Worm (Caenorhabditis elegans) whole organism, late embryonic: ENCODE results near the gene K07H8.11.

Source experiments
- C38D4.7 ChIP-seq: fragments of 200-800 bp; sonication (Bioruptor generic); optimal IDR thresholded peaks from 2 replicates; lab custom pipeline; 2018; ENCODE audit warnings: mild to moderate bottlenecking, missing genetic modification characterization, moderate library complexity, missing compliant biosample characterization
- F13H6.1 ChIP-seq: sonication (generic microtip); optimal IDR thresholded peaks from 2 replicates; lab custom pipeline; 2016; ENCODE audit warnings: missing genetic modification characterization, missing compliant biosample characterization
- K02D7.2 ChIP-seq: sonication (generic microtip); optimal IDR thresholded peaks from 2 replicates; lab custom pipeline; 2017; ENCODE audit warnings: mild to moderate bottlenecking, missing genetic modification characterization, missing compliant biosample characterization
- K09A11.1 ChIP-seq: sonication (generic microtip); optimal IDR thresholded peaks from 2 replicates; lab custom pipeline; 2017; ENCODE audit warnings: antibody characterized with exemption, mild to moderate bottlenecking, missing genetic modification characterization, missing compliant biosample characterization; ENCODE audit not compliant: insufficient read depth
- T23F11.4 ChIP-seq: fragments of 200-800 bp; sonication (Bioruptor generic); optimal IDR thresholded peaks from 2 replicates; lab custom pipeline; 2018; ENCODE audit warnings: mild to moderate bottlenecking, missing genetic modification characterization, missing compliant biosample characterization
- ceh-14 ChIP-seq: sonication (generic microtip); optimal IDR thresholded peaks from 2 replicates; lab custom pipeline; 2016; ENCODE audit warnings: missing genotype, missing genetic modification characterization, missing compliant biosample characterization
- ceh-19 ChIP-seq: fragments of 200-800 bp; sonication (Bioruptor generic); optimal IDR thresholded peaks from 2 replicates; lab custom pipeline; 2018; ENCODE audit warnings: mild to moderate bottlenecking, missing genetic modification characterization, missing compliant biosample characterization
- ceh-2 ChIP-seq: sonication (generic microtip); optimal IDR thresholded peaks from 2 replicates; lab custom pipeline; 2016; ENCODE audit warnings: missing genotype, missing genetic modification characterization, missing compliant biosample characterization
- ceh-22 ChIP-seq: sonication (generic microtip); optimal IDR thresholded peaks from 2 replicates; lab custom pipeline; 2017; ENCODE audit warnings: missing biosample characterization, missing genetic modification characterization
- ceh-24 ChIP-seq: sonication (generic microtip); optimal IDR thresholded peaks from 2 replicates; lab custom pipeline; 2016; ENCODE audit warnings: mild to moderate bottlenecking, missing genetic modification characterization, missing compliant biosample characterization
- ceh-30 ChIP-seq: fragments of 150-350 bp; optimal IDR thresholded peaks from 2 replicates; lab custom pipeline; 2014; ENCODE audit warnings: missing biosample characterization, missing genetic modification characterization
- ceh-31 ChIP-seq: sonication (generic microtip); optimal IDR thresholded peaks from 2 replicates; lab custom pipeline; 2016; ENCODE audit warnings: missing genetic modification characterization, missing compliant biosample characterization
- ceh-34 ChIP-seq: sonication (generic microtip); optimal IDR thresholded peaks from 2 replicates; lab custom pipeline; 2016; ENCODE audit warnings: mild to moderate bottlenecking, missing genetic modification characterization, missing compliant biosample characterization
- ceh-48 ChIP-seq: sonication (generic microtip); optimal IDR thresholded peaks from 2 replicates; lab custom pipeline; 2016; ENCODE audit warnings: missing genetic modification characterization, inconsistent platforms, missing compliant biosample characterization
- dmd-4 ChIP-seq: sonication (generic microtip); optimal IDR thresholded peaks from 2 replicates; lab custom pipeline; 2016; ENCODE audit warnings: borderline replicate concordance, missing genetic modification characterization, missing compliant biosample characterization
- dve-1 ChIP-seq: sonication (generic microtip); optimal IDR thresholded peaks from 2 replicates; lab custom pipeline; 2017; ENCODE audit warnings: antibody characterized with exemption, mild to moderate bottlenecking, missing genetic modification characterization, missing compliant biosample characterization
- elt-4 ChIP-seq: sonication (generic microtip); optimal IDR thresholded peaks from 2 replicates; lab custom pipeline; 2016; ENCODE audit warnings: missing genetic modification characterization, missing compliant biosample characterization
- ets-4 ChIP-seq: sonication (generic microtip); optimal IDR thresholded peaks from 2 replicates; lab custom pipeline; 2016; ENCODE audit warnings: missing genetic modification characterization, missing compliant biosample characterization
- eyg-1 ChIP-seq: sonication (generic microtip); optimal IDR thresholded peaks from 2 replicates; lab custom pipeline; 2016; ENCODE audit warnings: missing genotype, missing genetic modification characterization, missing compliant biosample characterization
- fkh-10 ChIP-seq: fragments of 150-350 bp; optimal IDR thresholded peaks from 2 replicates; lab custom pipeline; 2014; ENCODE audit warnings: missing biosample characterization, missing genetic modification reagents, missing genetic modification characterization
- fkh-6 ChIP-seq: sonication (generic microtip); optimal IDR thresholded peaks from 2 replicates; lab custom pipeline; 2016; ENCODE audit warnings: missing genetic modification characterization, missing compliant biosample characterization
- gmeb-2 ChIP-seq: sonication (generic microtip); optimal IDR thresholded peaks from 2 replicates; lab custom pipeline; 2016; ENCODE audit warnings: missing genetic modification characterization, inconsistent platforms, missing compliant biosample characterization
- hlh-13 ChIP-seq: fragments of 200-800 bp; sonication (Bioruptor generic); optimal IDR thresholded peaks from 2 replicates; lab custom pipeline; 2018; ENCODE audit warnings: mild to moderate bottlenecking, missing genetic modification characterization, missing compliant biosample characterization
- hlh-30 ChIP-seq: sonication (generic microtip); optimal IDR thresholded peaks from 2 replicates; lab custom pipeline; 2017; ENCODE audit warnings: antibody characterized with exemption, missing genetic modification characterization, missing compliant biosample characterization; ENCODE audit not compliant: insufficient read depth
- lin-11 ChIP-seq: fragments of 200-800 bp; sonication (Bioruptor generic); optimal IDR thresholded peaks from 2 replicates; lab custom pipeline; 2018; ENCODE audit warnings: mild to moderate bottlenecking, missing genetic modification characterization, missing compliant biosample characterization
- mec-3 ChIP-seq: sonication (generic microtip); optimal IDR thresholded peaks from 2 replicates; lab custom pipeline; 2016; ENCODE audit warnings: borderline replicate concordance, missing genetic modification characterization, missing compliant biosample characterization
- nhr-232 ChIP-seq: sonication (generic microtip); optimal IDR thresholded peaks from 2 replicates; lab custom pipeline; 2016; ENCODE audit warnings: missing genetic modification characterization, missing compliant biosample characterization
- pat-9 ChIP-seq: fragments of 200-800 bp; sonication (Bioruptor generic); optimal IDR thresholded peaks from 2 replicates; lab custom pipeline; 2018; ENCODE audit warnings: mild to moderate bottlenecking, missing genetic modification characterization, moderate library complexity, missing compliant biosample characterization
- pax-1 ChIP-seq: fragments of 150-350 bp; optimal IDR thresholded peaks from 2 replicates; lab custom pipeline; 2014; ENCODE audit warnings: missing biosample characterization, missing genetic modification characterization
- pha-4 ChIP-seq: fragments of 150-350 bp; optimal IDR thresholded peaks from 2 replicates; lab custom pipeline; 2018; ENCODE audit warnings: missing biosample characterization, missing genetic modification reagents, missing genetic modification characterization
- pqm-1 ChIP-seq: sonication (generic microtip); optimal IDR thresholded peaks from 2 replicates; lab custom pipeline; 2016; ENCODE audit warnings: missing genetic modification characterization, missing compliant biosample characterization
- pros-1 ChIP-seq: fragments of 150-350 bp; optimal IDR thresholded peaks from 2 replicates; lab custom pipeline; 2014; ENCODE audit warnings: missing biosample characterization, missing genetic modification reagents, missing genetic modification characterization
- rnt-1 ChIP-seq: sonication (generic microtip); optimal IDR thresholded peaks from 2 replicates; lab custom pipeline; 2016; ENCODE audit warnings: missing genetic modification characterization, missing compliant biosample characterization
- sdc-2 ChIP-seq: sonication (generic microtip); optimal IDR thresholded peaks from 2 replicates; lab custom pipeline; 2016; ENCODE audit warnings: missing genotype, missing genetic modification characterization, missing compliant biosample characterization
- sox-2 ChIP-seq: fragments of 200-800 bp; sonication (Bioruptor generic); IDR thresholded peaks from 2 replicates; pipeline ENCODE4 v1.3.6; 2022; ENCODE audit warnings: missing genetic modification reagents, missing genetic modification characterization, missing compliant biosample characterization
- syd-9 ChIP-seq: sonication (generic microtip); optimal IDR thresholded peaks from 2 replicates; lab custom pipeline; 2016; ENCODE audit warnings: mild to moderate bottlenecking, missing genetic modification characterization, moderate library complexity, missing compliant biosample characterization
- tbx-2 ChIP-seq: sonication (generic microtip); optimal IDR thresholded peaks from 2 replicates; lab custom pipeline; 2016; ENCODE audit warnings: missing genetic modification characterization, missing compliant biosample characterization
- tbx-7 ChIP-seq: sonication (generic microtip); optimal IDR thresholded peaks from 2 replicates; lab custom pipeline; 2016; ENCODE audit warnings: missing genotype, missing genetic modification characterization, missing compliant biosample characterization
- ttx-3 ChIP-seq: sonication (generic microtip); optimal IDR thresholded peaks from 2 replicates; lab custom pipeline; 2016; ENCODE audit warnings: missing genetic modification reagents, missing genetic modification characterization, missing compliant biosample characterization
- unc-3 ChIP-seq, 2 experiments: fragments of 200-800 bp in 1 of 2; sonication (Bioruptor generic) in 1 of 2; sonication (generic microtip) in 1 of 2; conservative IDR thresholded peaks in 1 of 2; optimal IDR thresholded peaks in 1 of 2; 2 replicates each; pipeline versions ENCODE4 v1.3.6 to Lab custom; 2016 to 2022; ENCODE audit warnings: missing compliant biosample characterization in 2 of 2, missing genetic modification characterization in 2 of 2, missing genetic modification reagents in 1 of 2
- unc-55 ChIP-seq: sonication (generic microtip); optimal IDR thresholded peaks from 2 replicates; lab custom pipeline; 2017; ENCODE audit warnings: missing biosample characterization, missing genetic modification reagents, missing genetic modification characterization
- zip-5 ChIP-seq: sonication (generic microtip); optimal IDR thresholded peaks from 2 replicates; lab custom pipeline; 2016; ENCODE audit warnings: missing genetic modification characterization, missing compliant biosample characterization
- ztf-16 ChIP-seq: sonication (generic microtip); optimal IDR thresholded peaks from 2 replicates; lab custom pipeline; 2017; ENCODE audit warnings: missing genetic modification characterization, missing compliant biosample characterization

Gene K07H8.11

ce11 chrIV:8235114-8235686 is 39.9 kb downstream of the K07H8.11 start:
- TF ChIP-seq eyg-1 (tag; lab: Kevin White, UChicago) (no peak), dmd-4 (no peak), pha-4 (tag; lab: Kevin White, UChicago) (no peak), ceh-31 (tag; lab: Kevin White, UChicago) (no peak), ceh-48 (tag; lab: Kevin White, UChicago) (no peak), ceh-2 (tag; lab: Kevin White, UChicago) (no peak), sox-2 (no peak), ceh-19 (GFP tag; lab: Kevin White, UChicago) (no peak), mec-3 (no peak), ets-4 (tag; lab: Kevin White, UChicago) (no peak), fkh-6 (tag; lab: Kevin White, UChicago) (no peak), F13H6.1 (no peak), pqm-1 (tag; lab: Kevin White, UChicago) (no peak), sdc-2 (tag; lab: Kevin White, UChicago) (no peak), ceh-24 (tag; lab: Kevin White, UChicago) (no peak)

- no peak for TF ChIP-seq ceh-19 (GFP tag; lab: Kevin White, UChicago)
- no peak for TF ChIP-seq ceh-34 (tag; lab: Kevin White, UChicago)
- no peak for TF ChIP-seq mec-3
- TF ChIP-seq gmeb-2 (tag; lab: Kevin White, UChicago), result no peak
- no peak for TF ChIP-seq dve-1 (tag; lab: Kevin White, UChicago)
- TF ChIP-seq zip-5, result no peak
- no peak for TF ChIP-seq ceh-14
- TF ChIP-seq ztf-16 (tag; lab: Kevin White, UChicago), result no peak
- TF ChIP-seq lin-11 (tag; lab: Kevin White, UChicago), result no peak
- no peak for TF ChIP-seq ceh-22 (tag; lab: Kevin White, UChicago)
- TF ChIP-seq, all 69 proteins: peak for 0
Observed at ce11 chrIV:8234088-8234496, 41.0 kb downstream of the K07H8.11 start.

- TF ChIP-seq ttx-3 (tag; lab: Kevin White, UChicago) (no peak), K02D7.2 (tag; lab: Kevin White, UChicago) (no peak), rnt-1 (no peak), sdc-2 (tag; lab: Kevin White, UChicago) (no peak), T23F11.4 (GFP tag; lab: Kevin White, UChicago) (no peak), K09A11.1 (tag; lab: Kevin White, UChicago) (no peak), mec-3 (no peak), pax-1 (no peak), syd-9 (tag; lab: Kevin White, UChicago) (no peak), pros-1 (tag; lab: Kevin White, UChicago) (no peak), elt-4 (tag; lab: Kevin White, UChicago) (no peak), ceh-30 (tag; lab: Kevin White, UChicago) (no peak), ceh-31 (tag; lab: Kevin White, UChicago) (no peak)
Observed at ce11 chrIV:8233268-8233667, 41.9 kb downstream of the K07H8.11 start.

- TF ChIP-seq rnt-1 (no peak), tbx-2 (tag; lab: Kevin White, UChicago) (peak; percentile 12), ceh-30 (tag; lab: Kevin White, UChicago) (no peak), T23F11.4 (GFP tag; lab: Kevin White, UChicago) (no peak), fkh-6 (tag; lab: Kevin White, UChicago) (no peak), dmd-4 (no peak), ceh-34 (tag; lab: Kevin White, UChicago) (peak; percentile 53), F13H6.1 (peak; percentile 16), hlh-13 (GFP tag; lab: Kevin White, UChicago) (no peak), tbx-7 (tag; lab: Kevin White, UChicago) (no peak), elt-4 (tag; lab: Kevin White, UChicago) (no peak), mec-3 (no peak), fkh-10 (no peak), pat-9 (tag; lab: Kevin White, UChicago) (no peak), C38D4.7 (GFP tag; lab: Kevin White, UChicago) (no peak), ceh-31 (tag; lab: Kevin White, UChicago) (peak; percentile 26), unc-3 (GFP tag; conservative IDR thresholded peaks at IDR 0.05; lab: Robert Waterston, UW) (0 out of 2 replicates have a peak, but pooled peaks have one; percentile 15), unc-3 (tag; optimal IDR thresholded peaks at IDR 0.05; lab: Kevin White, UChicago) (no peak), unc-55 (GFP tag; lab: Kevin White, UChicago) (no peak), K09A11.1 (tag; lab: Kevin White, UChicago) (no peak), hlh-30 (tag; lab: Kevin White, UChicago) (peak; percentile 74), nhr-232 (tag; lab: Kevin White, UChicago) (no peak), ceh-19 (GFP tag; lab: Kevin White, UChicago) (no peak), pqm-1 (tag; lab: Kevin White, UChicago) (no peak), ceh-22 (tag; lab: Kevin White, UChicago) (no peak), sox-2 (no peak), pha-4 (tag; lab: Kevin White, UChicago) (no peak)
Observed at ce11 chrIV:8232428-8232827, 42.7 kb downstream of the K07H8.11 start.
